Worm (Caenorhabditis elegans) whole organism, L4 larva: ENCODE results near the gene T12A7.6.
A peak's percentile ranks its signal among the peaks of the same experiment; 100 is the strongest.

Source experiments
- F26F4.8 ChIP-seq: fragments of 200-800 bp; sonication (Bioruptor generic); conservative IDR thresholded peaks from 2 replicates; pipeline ENCODE4 v1.3.6; 2022; ENCODE audit warnings: missing genetic modification characterization, missing compliant biosample characterization
- F37D6.2 ChIP-seq: sonication (generic microtip); optimal IDR thresholded peaks from 2 replicates; lab custom pipeline; 2016; ENCODE audit warnings: mild to moderate bottlenecking, missing genetic modification characterization, missing compliant biosample characterization
- F49E8.2 ChIP-seq: sonication (generic microtip); optimal IDR thresholded peaks from 2 replicates; lab custom pipeline; 2016; ENCODE audit warnings: missing compliant biosample characterization, mild to moderate bottlenecking, missing genetic modification characterization, borderline replicate concordance
- T20F7.1 ChIP-seq: fragments of 200-800 bp; sonication (Bioruptor generic); optimal IDR thresholded peaks from 2 replicates; lab custom pipeline; 2018; ENCODE audit warnings: mild to moderate bottlenecking, missing genetic modification characterization, missing compliant biosample characterization
- T26A8.4 ChIP-seq: fragments of 200-800 bp; sonication (Bioruptor generic); IDR thresholded peaks from 2 replicates; pipeline ENCODE4 v1.3.6; 2022; ENCODE audit warnings: missing genetic modification characterization, missing compliant biosample characterization
- Y5F2A.4 ChIP-seq: fragments of 200-800 bp; sonication (Bioruptor generic); optimal IDR thresholded peaks from 2 replicates; lab custom pipeline; 2018; ENCODE audit warnings: mild to moderate bottlenecking, missing genetic modification characterization, missing compliant biosample characterization
- Y75B8A.6 ChIP-seq: fragments of 200-800 bp; sonication (Bioruptor generic); IDR thresholded peaks from 2 replicates; pipeline ENCODE4 v1.3.6; 2022; ENCODE audit warnings: missing genetic modification reagents, missing genetic modification characterization, missing compliant biosample characterization
- aha-1 ChIP-seq: fragments of 150-350 bp; peaks from one replicate; lab custom pipeline; 2014; ENCODE audit warnings: missing biosample characterization, missing genetic modification characterization
- aly-2 ChIP-seq: sonication (generic microtip); optimal IDR thresholded peaks from 2 replicates; lab custom pipeline; 2018; ENCODE audit warnings: missing biosample characterization, missing genetic modification characterization
- ama-1 ChIP-seq: fragments of 150-350 bp; optimal IDR thresholded peaks from 2 replicates; lab custom pipeline; 2014; ENCODE audit warnings: inconsistent platforms, mixed read lengths
- ceh-28 ChIP-seq: fragments of 150-350 bp; optimal IDR thresholded peaks from 2 replicates; lab custom pipeline; 2014; ENCODE audit warnings: missing biosample characterization, missing genetic modification reagents, missing genetic modification characterization
- ceh-32 ChIP-seq: sonication (generic microtip); optimal IDR thresholded peaks from 2 replicates; lab custom pipeline; 2016; ENCODE audit warnings: mild to moderate bottlenecking, missing genetic modification characterization, missing compliant biosample characterization; ENCODE audit not compliant: poor library complexity
- ceh-44 ChIP-seq: fragments of 200-800 bp; sonication (Bioruptor generic); IDR thresholded peaks from 2 replicates; pipeline ENCODE4 v1.3.6; 2022; ENCODE audit warnings: missing genetic modification reagents, missing genetic modification characterization, missing compliant biosample characterization
- dmd-8 ChIP-seq: fragments of 200-800 bp; sonication (Bioruptor generic); IDR thresholded peaks from 2 replicates; pipeline ENCODE4 v1.3.6; 2022; ENCODE audit warnings: missing genetic modification characterization, missing compliant biosample characterization
- dpl-1 ChIP-seq: fragments of 150-350 bp; optimal IDR thresholded peaks from 2 replicates; lab custom pipeline; 2014; ENCODE audit warnings: missing biosample characterization, missing genetic modification reagents, missing genetic modification characterization
- egl-43 ChIP-seq: fragments of 200-800 bp; sonication (Bioruptor generic); IDR thresholded peaks from 2 replicates; pipeline ENCODE4 v1.3.6; 2022; ENCODE audit warnings: missing genetic modification reagents, missing genetic modification characterization, missing compliant biosample characterization
- fkh-10 ChIP-seq: fragments of 150-350 bp; optimal IDR thresholded peaks from 2 replicates; lab custom pipeline; 2014; ENCODE audit warnings: missing biosample characterization, missing genetic modification reagents, missing genetic modification characterization
- hlh-11 ChIP-seq: fragments of 200-800 bp; sonication (Bioruptor generic); optimal IDR thresholded peaks from 2 replicates; lab custom pipeline; 2018; ENCODE audit warnings: mild to moderate bottlenecking, missing genetic modification characterization, missing compliant biosample characterization
- lim-7 ChIP-seq: fragments of 200-800 bp; sonication (Bioruptor generic); IDR thresholded peaks from 2 replicates; pipeline ENCODE4 v1.3.6; 2022; ENCODE audit warnings: missing genetic modification characterization, missing compliant biosample characterization
- lin-1 ChIP-seq: fragments of 200-800 bp; sonication (Bioruptor generic); IDR thresholded peaks from 2 replicates; pipeline ENCODE4 v1.3.6; 2022; ENCODE audit warnings: missing genetic modification reagents, missing genetic modification characterization, missing compliant biosample characterization
- lsy-2 ChIP-seq, 2 experiments: fragments of 150-350 bp in 1 of 2; sonication (generic microtip) in 1 of 2; optimal IDR thresholded peaks; 2 replicates each; lab custom pipeline; 2014 to 2017; ENCODE audit warnings: missing biosample characterization in 2 of 2, missing genetic modification characterization in 2 of 2
- madf-5 ChIP-seq, 2 experiments: fragments of 200-800 bp; sonication (Bioruptor generic); IDR thresholded peaks; 2 replicates each; pipeline ENCODE4 v1.3.6; 2022; ENCODE audit warnings: missing compliant biosample characterization in 2 of 2, missing genetic modification characterization in 2 of 2
- mdt-29 ChIP-seq: fragments of 200-800 bp; sonication (Bioruptor generic); IDR thresholded peaks from 2 replicates; pipeline ENCODE4 v1.3.6; 2022; ENCODE audit warnings: missing genetic modification reagents, missing genetic modification characterization, missing compliant biosample characterization
- mep-1 ChIP-seq: fragments of 150-350 bp; sonication (generic microtip); optimal IDR thresholded peaks from 3 replicates; lab custom pipeline; 2014; ENCODE audit warnings: missing biosample characterization, missing genetic modification characterization
- nhr-102 ChIP-seq: sonication (generic microtip); optimal IDR thresholded peaks from 2 replicates; lab custom pipeline; 2016; ENCODE audit warnings: mild to moderate bottlenecking, missing genetic modification characterization, moderate library complexity, missing compliant biosample characterization
- nhr-28 ChIP-seq: fragments of 150-350 bp; optimal IDR thresholded peaks from 2 replicates; lab custom pipeline; 2014; ENCODE audit warnings: missing biosample characterization, missing genetic modification characterization
- nhr-41 ChIP-seq: fragments of 200-800 bp; sonication (Bioruptor generic); IDR thresholded peaks from 2 replicates; pipeline ENCODE4 v1.3.6; 2022; ENCODE audit warnings: missing genetic modification reagents, missing genetic modification characterization, missing compliant biosample characterization
- nhr-76 ChIP-seq: fragments of 150-350 bp; optimal IDR thresholded peaks from 2 replicates; lab custom pipeline; 2014; ENCODE audit warnings: missing biosample characterization, missing genetic modification characterization
- nhr-77 ChIP-seq: fragments of 150-350 bp; optimal IDR thresholded peaks from 2 replicates; lab custom pipeline; 2014; ENCODE audit warnings: missing biosample characterization, missing genetic modification characterization
- pqm-1 ChIP-seq: sonication (generic microtip); optimal IDR thresholded peaks from 2 replicates; lab custom pipeline; 2017; ENCODE audit warnings: missing biosample characterization, missing genetic modification characterization
- sdz-12 ChIP-seq: fragments of 200-800 bp; sonication (Bioruptor generic); optimal IDR thresholded peaks from 2 replicates; lab custom pipeline; 2018; ENCODE audit warnings: mild to moderate bottlenecking, missing genetic modification characterization, missing compliant biosample characterization
- set-16 ChIP-seq: fragments of 200-800 bp; sonication (Bioruptor generic); IDR thresholded peaks from 2 replicates; pipeline ENCODE4 v1.3.6; 2022; ENCODE audit warnings: missing genetic modification reagents, missing genetic modification characterization, missing compliant biosample characterization
- zip-2 ChIP-seq: fragments of 150-350 bp; optimal IDR thresholded peaks from 2 replicates; lab custom pipeline; 2014; ENCODE audit warnings: missing biosample characterization, missing genetic modification characterization

The T12A7.6 gene

DNA sequence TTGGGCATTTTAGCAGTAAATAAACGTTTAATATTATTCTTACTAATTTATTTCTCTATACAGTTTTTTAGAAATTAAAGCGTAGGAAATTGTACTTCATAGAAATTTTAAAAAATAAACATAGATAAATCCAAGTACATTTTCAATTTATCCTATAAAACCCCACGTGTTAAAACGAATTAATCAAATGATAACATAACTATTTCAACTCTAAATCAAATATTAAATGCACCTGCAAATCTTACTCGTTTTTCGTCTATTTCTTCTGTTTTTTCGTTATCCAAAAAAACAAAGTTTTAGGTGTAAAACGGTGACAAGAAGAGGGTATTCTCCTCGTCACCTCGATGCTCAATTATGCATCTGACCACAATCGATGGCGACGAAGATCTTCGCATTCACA, 14.0 kb upstream of the T12A7.6 start, which contains the start of gene K01A6.6:
K01A6.6 (plus strand) TSS at position 301 of the 400 bp plus-strand sequence.
- TF ChIP-seq dpl-1 (GFP tag; lab: Kevin White, UChicago) (no peak), aha-1 (tag; lab: Kevin White, UChicago) (peak; percentile 22)

DNA sequence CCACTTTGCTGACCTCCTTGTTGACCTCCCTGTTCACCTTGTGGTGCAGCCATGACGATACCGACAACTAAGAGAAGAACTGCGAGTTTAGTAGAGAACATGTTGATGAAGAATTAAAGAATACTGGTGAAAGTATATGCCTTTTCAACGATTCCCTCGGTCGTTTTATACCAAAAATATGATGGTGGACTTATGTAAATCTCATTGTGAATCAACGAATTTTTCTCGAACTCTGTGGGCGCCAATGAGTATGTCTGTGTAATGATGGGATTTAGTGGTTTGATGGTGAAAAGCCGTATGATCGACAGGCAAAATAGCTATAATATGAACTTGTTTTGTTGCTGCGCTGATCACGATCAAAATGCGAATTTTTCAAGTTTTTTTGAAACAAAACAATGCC, 11.8 kb upstream of the T12A7.6 start, which contains the start of gene K01A6.8:
K01A6.8 (minus strand) TSS at position 101 of the 400 bp plus-strand sequence.
- TF ChIP-seq set-16 (no peak), Y75B8A.6 (GFP tag; lab: Robert Waterston, UW) (no peak), mep-1 (tag; lab: Kevin White, UChicago) (no peak), zip-2 (tag; lab: Kevin White, UChicago) (no peak), egl-43 (GFP tag; lab: Robert Waterston, UW) (no peak), sdz-12 (GFP tag; lab: Kevin White, UChicago) (no peak), F37D6.2 (tag; lab: Kevin White, UChicago) (no peak)

DNA sequence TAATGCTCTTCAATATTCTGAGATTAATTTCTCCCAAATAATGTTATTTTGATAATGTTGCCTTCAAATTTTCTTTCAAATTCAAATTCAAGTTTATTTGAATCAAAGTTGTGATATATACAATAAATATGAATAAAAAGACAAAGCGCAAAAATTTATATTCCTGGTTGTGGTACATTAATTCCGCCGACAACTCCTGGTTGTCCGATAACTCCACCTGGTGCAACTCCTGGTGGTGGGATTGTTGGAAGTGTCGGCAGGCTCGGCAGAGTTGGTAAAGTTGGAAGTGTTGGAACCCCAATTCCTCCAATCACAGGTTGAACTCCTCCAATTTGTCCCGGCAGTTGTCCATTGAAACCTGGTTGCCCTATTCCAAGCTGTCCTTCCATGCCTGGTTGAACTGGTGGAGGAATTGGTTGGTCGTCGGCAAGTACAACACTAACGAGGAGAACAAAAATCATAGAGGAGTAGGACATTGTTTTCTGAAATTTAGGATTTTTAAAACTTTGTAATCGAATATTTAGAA, 10.9 kb upstream of the T12A7.6 start, which contains the start of gene K01A6.7:
K01A6.7 (minus strand) TSS at position 476 of the 526 bp plus-strand sequence.
- TF ChIP-seq aha-1 (tag; lab: Kevin White, UChicago) (peak; percentile 95), lsy-2 (tag; optimal IDR thresholded peaks at IDR 0.05; lab: Kevin White, UChicago) (no peak), hlh-11 (tag; lab: Kevin White, UChicago) (no peak)

DNA sequence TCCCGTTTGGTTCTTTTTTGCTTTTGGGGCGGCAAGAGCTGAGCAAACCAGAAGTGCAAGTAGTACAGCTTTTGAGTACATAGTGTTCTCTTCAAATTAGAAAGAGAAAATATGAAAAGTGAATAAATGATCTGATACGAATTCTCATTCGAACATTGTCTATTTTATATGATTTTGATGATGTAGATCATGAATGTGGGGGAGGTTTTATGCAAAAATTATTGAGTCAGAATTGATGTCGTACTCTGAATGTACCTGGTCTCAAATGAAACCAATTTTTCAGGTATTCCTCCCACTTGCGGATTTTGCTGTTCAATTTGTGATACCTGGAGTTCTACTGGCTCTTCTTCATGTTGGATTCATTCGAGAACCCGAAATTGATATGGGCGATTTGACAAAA, 8.8 kb upstream of the T12A7.6 start, which contains the start of gene K01A6.4:
K01A6.4 (minus strand) TSS at position 101 of the 400 bp plus-strand sequence.
- TF ChIP-seq nhr-41 (GFP tag; lab: Robert Waterston, UW) (no peak), ceh-28 (tag; lab: Kevin White, UChicago) (no peak), F26F4.8 (GFP tag; lab: Robert Waterston, UW) (no peak), T26A8.4 (no peak), nhr-76 (tag; lab: Kevin White, UChicago) (no peak), pqm-1 (tag; lab: Kevin White, UChicago) (no peak), mdt-29 (GFP tag; lab: Robert Waterston, UW) (no peak), Y5F2A.4 (GFP tag; lab: Kevin White, UChicago) (no peak), T20F7.1 (GFP tag; lab: Kevin White, UChicago) (no peak), ceh-44 (GFP tag; lab: Robert Waterston, UW) (no peak), lim-7 (no peak), ceh-32 (tag; lab: Kevin White, UChicago) (no peak), aly-2 (tag; lab: Kevin White, UChicago) (no peak)

DNA sequence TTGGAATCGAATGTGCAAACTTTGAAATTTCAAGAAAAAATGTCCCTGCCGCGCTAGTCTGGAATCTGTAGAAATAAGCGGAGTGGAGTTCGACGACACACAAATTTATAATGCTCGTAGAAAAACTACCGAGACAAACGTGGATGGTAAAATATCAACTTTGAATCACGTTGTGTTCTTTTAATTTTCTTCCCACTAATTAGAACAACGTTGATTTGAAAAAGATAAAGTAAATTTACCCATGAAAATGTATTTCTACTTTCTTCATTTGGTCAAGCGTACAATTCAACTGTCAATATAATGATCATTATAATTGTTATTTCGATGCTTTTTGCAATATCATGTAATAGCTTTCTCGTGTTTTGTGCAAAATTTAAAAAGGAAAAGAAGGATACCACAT, 6.6 kb upstream of the T12A7.6 start, which contains the start of gene K01A6.5:
K01A6.5 (plus strand) TSS at position 301 of the 400 bp plus-strand sequence.
- TF ChIP-seq dmd-8 (GFP tag; lab: Robert Waterston, UW), result no peak

DNA sequence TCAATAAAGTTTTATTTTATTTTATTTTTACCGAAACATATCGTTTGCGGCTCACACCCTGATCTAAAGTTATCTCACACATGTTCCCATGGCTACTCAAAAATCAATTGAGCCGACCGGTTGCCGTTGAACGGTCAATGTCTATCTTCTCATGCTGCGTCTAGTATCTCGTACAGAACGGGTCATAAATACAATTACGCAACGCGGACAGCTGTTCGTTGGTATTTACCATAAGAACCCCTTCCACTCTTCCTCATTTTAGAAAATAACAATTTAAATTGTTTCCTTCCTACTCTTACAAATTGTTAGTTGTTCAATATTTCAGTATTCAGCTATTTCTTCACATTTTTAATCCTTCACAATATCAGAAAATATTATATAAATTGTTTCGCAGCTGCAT, 5.2 kb upstream of the T12A7.6 start:
- TF ChIP-seq set-16 (no peak), F49E8.2 (no peak), ama-1 (lab: Kevin White, UChicago) (no peak), nhr-102 (tag; lab: Kevin White, UChicago) (no peak), T20F7.1 (GFP tag; lab: Kevin White, UChicago) (no peak), lin-1 (GFP tag; lab: Robert Waterston, UW) (no peak), fkh-10 (GFP tag; lab: Kevin White, UChicago) (no peak), mep-1 (tag; lab: Kevin White, UChicago) (no peak), Y75B8A.6 (GFP tag; lab: Robert Waterston, UW) (no peak), zip-2 (tag; lab: Kevin White, UChicago) (no peak), nhr-28 (tag; lab: Kevin White, UChicago) (no peak), lsy-2 (tag; optimal IDR thresholded peaks at IDR 0.05; lab: Kevin White, UChicago) (no peak), nhr-77 (tag; lab: Kevin White, UChicago) (no peak), madf-5 (GFP tag; IDR thresholded peaks at IDR 0.05; lab: Robert Waterston, UW) (no peak), hlh-11 (tag; lab: Kevin White, UChicago) (no peak)
